Fruit fly (Drosophila melanogaster): ENCODE data around the gene sr.
A peak's percentile ranks its signal among the peaks of the same experiment; 100 is the strongest.

Gene sr

dm6 chr3R:18114834-18115233, 24.2 kb downstream of the sr start:
- TF ChIP-seq acj6 (GFP tag; optimal IDR thresholded peaks at IDR 0.05), result no peak
- TF ChIP-seq CG8319 (GFP tag; optimal IDR thresholded peaks at IDR 0.05), result no peak
- TF ChIP-seq CG6792 (GFP tag; optimal IDR thresholded peaks at IDR 0.05), result no peak
- TF ChIP-seq CG6163 (GFP tag; IDR thresholded peaks at IDR 0.05), result no peak
- no peak for TF ChIP-seq Lpt (GFP tag; optimal IDR thresholded peaks at IDR 0.05)
- no peak for TF ChIP-seq Met (GFP tag; optimal IDR thresholded peaks at IDR 0.05)
- TF ChIP-seq CG16779 (tag; optimal IDR thresholded peaks at IDR 0.05), result no peak
- TF ChIP-seq CG6808 (GFP tag; optimal IDR thresholded peaks at IDR 0.05), result no peak
- TF ChIP-seq salr (GFP tag; optimal IDR thresholded peaks at IDR 0.05), result no peak
- no peak for TF ChIP-seq Hr38 (GFP tag; optimal IDR thresholded peaks at IDR 0.05)
- no peak for TF ChIP-seq esn (GFP tag; optimal IDR thresholded peaks at IDR 0.05)
- no peak for TF ChIP-seq CG7368 (GFP tag; optimal IDR thresholded peaks at IDR 0.05)
- no peak for TF ChIP-seq CG10669 (GFP tag; optimal IDR thresholded peaks at IDR 0.05)
- no peak for TF ChIP-seq cyc (GFP tag; optimal IDR thresholded peaks at IDR 0.05)
- TF ChIP-seq Sox14 (GFP tag; optimal IDR thresholded peaks at IDR 0.05), result no peak
- TF ChIP-seq dac (GFP tag; optimal IDR thresholded peaks at IDR 0.05), result no peak
- TF ChIP-seq fkh (GFP tag; optimal IDR thresholded peaks at IDR 0.05), result no peak
- TF ChIP-seq CG1621 (tag; optimal IDR thresholded peaks at IDR 0.05), result no peak
- no peak for TF ChIP-seq Sox15 (GFP tag; optimal IDR thresholded peaks at IDR 0.05)

dm6 chr3R:18117525-18117924, 26.9 kb downstream of the sr start:
- TF ChIP-seq fd59A (GFP tag; optimal IDR thresholded peaks at IDR 0.05) (no peak), Lpt (GFP tag; optimal IDR thresholded peaks at IDR 0.05) (no peak), CG6792 (GFP tag; optimal IDR thresholded peaks at IDR 0.05) (no peak), dac (GFP tag; optimal IDR thresholded peaks at IDR 0.05) (no peak), Eip93F (GFP tag; optimal IDR thresholded peaks at IDR 0.05) (no peak), CG16779 (tag; optimal IDR thresholded peaks at IDR 0.05) (no peak), Hr39 (GFP tag; optimal IDR thresholded peaks at IDR 0.05) (no peak), Smox (GFP tag; optimal IDR thresholded peaks at IDR 0.05) (no peak), spab (GFP tag; optimal IDR thresholded peaks at IDR 0.05) (no peak), Met (GFP tag; optimal IDR thresholded peaks at IDR 0.05) (no peak), Ets21C (GFP tag; optimal IDR thresholded peaks at IDR 0.05) (no peak)

- TF ChIP-seq Hr4 (GFP tag; optimal IDR thresholded peaks at IDR 0.05), result no peak
- TF ChIP-seq spab (GFP tag; optimal IDR thresholded peaks at IDR 0.05), result no peak
- no peak for TF ChIP-seq CG7368 (GFP tag; optimal IDR thresholded peaks at IDR 0.05)
- TF ChIP-seq CG31627 (GFP tag; optimal IDR thresholded peaks at IDR 0.05), result no peak
These were observed 27.6 kb downstream of the sr start for dm6 chr3R:18118239-18118638.

- TF ChIP-seq eg (GFP tag; IDR thresholded peaks at IDR 0.05) (no peak), CG6276 (GFP tag; optimal IDR thresholded peaks at IDR 0.05) (no peak), CG3919 (GFP tag; optimal IDR thresholded peaks at IDR 0.05) (no peak)
These were observed 28.1 kb downstream of the sr start for dm6 chr3R:18118695-18119094.

- TF ChIP-seq CG9139 (GFP tag; optimal IDR thresholded peaks at IDR 0.05), result no peak
- TF ChIP-seq CG6163 (GFP tag; IDR thresholded peaks at IDR 0.05), result peak; percentile 37; the same call in 2 of the 3 replicates
- peak; percentile 14 for TF ChIP-seq Lpt (GFP tag; optimal IDR thresholded peaks at IDR 0.05)
- peak; percentile 70 for TF ChIP-seq Eip78C (GFP tag)
- TF ChIP-seq eg (GFP tag; IDR thresholded peaks at IDR 0.05), result peak; percentile 29; the same call in 1 of the 3 replicates
- TF ChIP-seq Sox102F (GFP tag; optimal IDR thresholded peaks at IDR 0.05), result no peak
- TF ChIP-seq CG1621 (tag; optimal IDR thresholded peaks at IDR 0.05), result peak; percentile 12
- TF ChIP-seq Eip75B (GFP tag; optimal IDR thresholded peaks at IDR 0.05), result peak; percentile 20
- TF ChIP-seq esn (GFP tag; optimal IDR thresholded peaks at IDR 0.05), result peak; percentile 20
These were observed 31.0 kb downstream of the sr start for dm6 chr3R:18121385-18122151.

Data from whole organism, prepupa.